Worm (Caenorhabditis elegans): ENCODE measurements around the gene tag-124.

tag-124 gene

DNA sequence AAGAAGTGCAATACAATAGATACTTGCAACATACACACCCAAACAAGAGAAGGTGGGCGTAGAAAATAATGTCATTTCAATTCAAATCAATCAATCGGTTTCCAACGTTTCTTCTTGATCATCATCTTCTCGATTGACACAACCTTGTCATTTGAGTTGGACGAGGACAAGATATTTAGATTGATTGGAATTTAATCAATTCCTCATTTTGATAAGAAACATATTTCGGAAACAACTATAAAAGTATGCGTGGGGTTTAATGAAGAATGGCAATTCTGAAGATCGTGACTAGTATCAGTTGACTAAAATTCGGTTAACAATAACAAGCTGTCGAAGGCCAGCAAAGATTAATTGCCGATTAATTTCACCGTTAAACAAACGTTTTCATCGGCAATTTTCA lies 29.5 kb downstream of the tag-124 start (continued):
- no peak for TF ChIP-seq ceh-90 (tag; optimal IDR thresholded peaks at IDR 0.05)
- no peak for TF ChIP-seq hlh-4 (tag; optimal IDR thresholded peaks at IDR 0.05)
- no peak for TF ChIP-seq tlp-1 (tag; optimal IDR thresholded peaks at IDR 0.05)
- TF ChIP-seq lir-3 (tag; optimal IDR thresholded peaks at IDR 0.05; ENCODE audit: poor library complexity), result no peak
- no peak for TF ChIP-seq aly-2 (tag; optimal IDR thresholded peaks at IDR 0.05)
- TF ChIP-seq mab-9 (GFP tag; IDR thresholded peaks at IDR 0.05), result no peak
- TF ChIP-seq nhr-76 (tag; optimal IDR thresholded peaks at IDR 0.05), result no peak
- TF ChIP-seq tbx-2 (tag; optimal IDR thresholded peaks at IDR 0.05), result peak; percentile 10
- no peak for TF ChIP-seq unc-86 (tag; optimal IDR thresholded peaks at IDR 0.05)
- TF ChIP-seq ceh-8 (GFP tag; optimal IDR thresholded peaks at IDR 0.05), result no peak
- no peak for TF ChIP-seq unc-62 (GFP tag; optimal IDR thresholded peaks at IDR 0.05)
- no peak for TF ChIP-seq pqm-1 (tag; optimal IDR thresholded peaks at IDR 0.05)
- TF ChIP-seq sup-37 (GFP tag; optimal IDR thresholded peaks at IDR 0.05), result no peak
- no peak for TF ChIP-seq fkh-10 (GFP tag; optimal IDR thresholded peaks at IDR 0.05)
- peak; percentile 39 for TF ChIP-seq mep-1 (tag; optimal IDR thresholded peaks at IDR 0.05)
- peak; percentile 22 for TF ChIP-seq C16A3.4 (tag; optimal IDR thresholded peaks at IDR 0.05)
- TF ChIP-seq zag-1 (tag; optimal IDR thresholded peaks at IDR 0.05), result no peak
- TF ChIP-seq sptf-1 (tag; optimal IDR thresholded peaks at IDR 0.05), result no peak
- TF ChIP-seq nhr-85 (tag), result peak; percentile 91
- TF ChIP-seq jun-1 (tag; optimal IDR thresholded peaks at IDR 0.05), result no peak
- TF ChIP-seq C04F5.9 (tag; optimal IDR thresholded peaks at IDR 0.05), result no peak
- TF ChIP-seq vab-15 (tag; optimal IDR thresholded peaks at IDR 0.05), result peak; percentile 37
- TF ChIP-seq ztf-4 (tag; optimal IDR thresholded peaks at IDR 0.05), result no peak
- TF ChIP-seq hlh-17 (GFP tag; optimal IDR thresholded peaks at IDR 0.05; ENCODE audit: borderline replicate concordance), result no peak
- peak; percentile 51 for TF ChIP-seq unc-130 (tag; optimal IDR thresholded peaks at IDR 0.05)
- TF ChIP-seq elt-3 (tag; optimal IDR thresholded peaks at IDR 0.05), result peak in 5 of 6 experiments; percentile 41 to 89 (median 65)
- TF ChIP-seq lin-35 (GFP tag; optimal IDR thresholded peaks at IDR 0.05), result peak in 1 of 2 experiments; percentile 29
- TF ChIP-seq lin-39 (tag; optimal IDR thresholded peaks at IDR 0.05), result no peak
- no peak for TF ChIP-seq lin-13 (GFP tag; optimal IDR thresholded peaks at IDR 0.05)
- no peak for TF ChIP-seq unc-98 (GFP tag; IDR thresholded peaks at IDR 0.05)
- no peak for TF ChIP-seq mdl-1 (tag; optimal IDR thresholded peaks at IDR 0.05)
- no peak for TF ChIP-seq efl-3 (GFP tag; optimal IDR thresholded peaks at IDR 0.05)
- no peak for TF ChIP-seq efl-1 (optimal IDR thresholded peaks at IDR 0.05)
- peak in 1 of 2 experiments; percentile 40 for TF ChIP-seq efl-1 (GFP tag; optimal IDR thresholded peaks at IDR 0.05 in 1 of 2)
- no peak for TF ChIP-seq ceh-88 (GFP tag; IDR thresholded peaks at IDR 0.05)
- TF ChIP-seq rnt-1 (tag; optimal IDR thresholded peaks at IDR 0.05), result no peak

DNA sequence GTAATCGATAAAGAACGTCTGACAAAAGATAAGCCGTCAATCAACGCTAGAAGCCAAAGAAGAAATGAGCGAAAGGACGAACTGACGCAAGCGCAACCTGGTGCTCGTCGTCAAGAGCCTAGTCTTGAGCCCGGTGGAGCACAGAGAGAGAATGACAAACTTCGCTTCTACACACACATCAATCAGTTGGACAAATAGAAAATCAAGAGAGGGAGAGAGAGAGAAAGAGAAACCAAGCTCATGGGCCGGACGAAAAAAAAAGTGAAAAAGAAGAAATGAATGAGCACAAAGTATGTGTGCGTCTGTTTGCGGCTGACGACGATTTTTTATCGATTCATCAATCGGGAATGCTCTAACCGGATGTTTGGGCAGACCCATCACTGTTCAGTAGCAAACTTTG lies 30.0 kb downstream of the tag-124 start:
- TF ChIP-seq nhr-19 (GFP tag; conservative IDR thresholded peaks at IDR 0.05) (peak; percentile 15), lsy-2 (tag; optimal IDR thresholded peaks at IDR 0.05) (peak; percentile 19 to 55), lin-39 (tag; optimal IDR thresholded peaks at IDR 0.05) (peak; percentile 22), sox-4 (tag; optimal IDR thresholded peaks at IDR 0.05) (no peak), lin-35 (GFP tag; optimal IDR thresholded peaks at IDR 0.05) (peak in 1 of 2 experiments; percentile 0), pqm-1 (tag; optimal IDR thresholded peaks at IDR 0.05) (no peak), C16A3.4 (tag; optimal IDR thresholded peaks at IDR 0.05) (peak; percentile 2), efl-3 (GFP tag; optimal IDR thresholded peaks at IDR 0.05) (no peak), lir-3 (tag; optimal IDR thresholded peaks at IDR 0.05; ENCODE audit: poor library complexity) (no peak), rnt-1 (tag; optimal IDR thresholded peaks at IDR 0.05) (peak; percentile 66), lin-14 (GFP tag; optimal IDR thresholded peaks at IDR 0.05) (peak; percentile 48), nhr-77 (tag; optimal IDR thresholded peaks at IDR 0.05) (peak; percentile 35), pag-3 (tag; optimal IDR thresholded peaks at IDR 0.05; ENCODE audit: borderline replicate concordance, insufficient read depth) (peak; percentile 48), dsc-1 (tag; optimal IDR thresholded peaks at IDR 0.05) (peak; percentile 27), nhr-71 (tag; optimal IDR thresholded peaks at IDR 0.05) (peak; percentile 52), swsn-7 (tag; optimal IDR thresholded peaks at IDR 0.05) (peak; percentile 10), snu-23 (GFP tag; optimal IDR thresholded peaks at IDR 0.05) (peak; percentile 14), efl-1 (optimal IDR thresholded peaks at IDR 0.05) (peak; percentile 2 to 12), efl-1 (GFP tag; optimal IDR thresholded peaks at IDR 0.05 in 1 of 2) (peak; percentile 17 to 92), aly-2 (tag; optimal IDR thresholded peaks at IDR 0.05) (no peak)
